Fruit fly (Drosophila melanogaster) whole organism, embryonic: ENCODE data around the gene Mis12.

Experiments used
- ATbp ChIP-seq: fragments of 200-800 bp; sonication (Bioruptor generic); optimal IDR thresholded peaks from 2 replicates; lab custom pipeline; 2017; ENCODE audit warnings: missing biosample characterization, mild to moderate bottlenecking, missing genetic modification characterization, missing genetic modification reagents
- B-H1 ChIP-seq: fragments of 200-800 bp; sonication (Bioruptor generic); IDR thresholded peaks from 3 replicates; pipeline ENCODE4 v1.3.6; 2022; ENCODE audit warnings: missing biosample characterization, missing genetic modification characterization
- BEAF-32 ChIP-seq: fragments of 200-800 bp; sonication (Bioruptor generic); optimal IDR thresholded peaks from 3 replicates; lab custom pipeline; 2017; ENCODE audit warnings: missing biosample characterization, missing genetic modification characterization, mild to moderate bottlenecking, moderate library complexity, missing genetic modification reagents
- Bgb ChIP-seq: fragments of 200-800 bp; sonication (Bioruptor generic); IDR thresholded peaks from 2 replicates; pipeline ENCODE4 v1.3.6; 2022; ENCODE audit warnings: missing biosample characterization, missing genetic modification characterization; ENCODE audit not compliant: partially characterized antibody
- CG10543 ChIP-seq: fragments of 200-800 bp; sonication (Bioruptor generic); optimal IDR thresholded peaks from 3 replicates; lab custom pipeline; 2017; ENCODE audit warnings: missing biosample characterization, mild to moderate bottlenecking, missing genetic modification characterization, moderate library complexity
- CG10565 ChIP-seq: fragments of 200-800 bp; sonication (Bioruptor generic); optimal IDR thresholded peaks from 3 replicates; lab custom pipeline; 2016; ENCODE audit warnings: missing biosample characterization, mild to moderate bottlenecking, missing genetic modification characterization
- CG10979 ChIP-seq: fragments of 200-800 bp; sonication (Bioruptor generic); optimal IDR thresholded peaks from 2 replicates; lab custom pipeline; 2018; ENCODE audit warnings: missing biosample characterization, mild to moderate bottlenecking, missing genetic modification characterization, moderate library complexity
- CG11398 ChIP-seq: fragments of 200-800 bp; sonication (Bioruptor generic); optimal IDR thresholded peaks from 2 replicates; lab custom pipeline; 2016; ENCODE audit warnings: missing biosample characterization, missing genetic modification characterization
- CG11723 ChIP-seq: fragments of 200-800 bp; sonication (Bioruptor generic); optimal IDR thresholded peaks from 2 replicates; lab custom pipeline; 2017; ENCODE audit warnings: missing biosample characterization, mild to moderate bottlenecking, missing genetic modification characterization
- CG12299 ChIP-seq: fragments of 200-800 bp; sonication (Bioruptor generic); optimal IDR thresholded peaks from 2 replicates; lab custom pipeline; 2018; ENCODE audit warnings: missing biosample characterization, mild to moderate bottlenecking, missing genetic modification characterization
- CG17361 ChIP-seq: fragments of 200-800 bp; sonication (Bioruptor generic); IDR thresholded peaks from 3 replicates; pipeline ENCODE4 v1.3.6; 2022; ENCODE audit warnings: missing biosample characterization, missing genetic modification characterization
- CG32767 ChIP-seq: fragments of 200-800 bp; sonication (Bioruptor generic); IDR thresholded peaks from 2 replicates; pipeline ENCODE4 v1.3.6; 2022; ENCODE audit warnings: missing biosample characterization, missing genetic modification characterization
- CG3281 ChIP-seq: fragments of 200-800 bp; sonication (Bioruptor generic); optimal IDR thresholded peaks from 3 replicates; lab custom pipeline; 2017; ENCODE audit warnings: missing biosample characterization, mild to moderate bottlenecking, missing genetic modification characterization
- CG4328 ChIP-seq: fragments of 200-800 bp; sonication (Bioruptor generic); optimal IDR thresholded peaks from 3 replicates; lab custom pipeline; 2017; ENCODE audit warnings: missing biosample characterization, missing genetic modification reagents, missing genetic modification characterization
- CG4854 ChIP-seq: fragments of 200-800 bp; sonication (Bioruptor generic); optimal IDR thresholded peaks from 2 replicates; lab custom pipeline; 2016; ENCODE audit warnings: missing biosample characterization, missing genetic modification characterization, inconsistent platforms
- CG6791 ChIP-seq: fragments of 200-800 bp; sonication (Bioruptor generic); IDR thresholded peaks from 3 replicates; pipeline ENCODE4 v1.3.6; 2022; ENCODE audit warnings: missing biosample characterization, missing genetic modification characterization; ENCODE audit not compliant: partially characterized antibody
- CG7372 ChIP-seq: fragments of 200-800 bp; sonication (Bioruptor generic); IDR thresholded peaks from 2 replicates; pipeline ENCODE4 v1.3.6; 2022; ENCODE audit warnings: missing biosample characterization, missing genetic modification characterization
- CG7963 ChIP-seq: fragments of 200-800 bp; sonication (Bioruptor generic); IDR thresholded peaks from 3 replicates; pipeline ENCODE4 v1.3.6; 2022; ENCODE audit warnings: missing biosample characterization, missing genetic modification characterization; ENCODE audit not compliant: partially characterized antibody
- CG8281 ChIP-seq: fragments of 200-800 bp; sonication (Bioruptor generic); optimal IDR thresholded peaks from 2 replicates; lab custom pipeline; 2018; ENCODE audit warnings: missing biosample characterization, mild to moderate bottlenecking, missing genetic modification characterization, moderate library complexity
- CG8359 ChIP-seq: fragments of 200-800 bp; sonication (Bioruptor generic); optimal IDR thresholded peaks from 2 replicates; lab custom pipeline; 2017; ENCODE audit warnings: missing biosample characterization, mild to moderate bottlenecking, missing genetic modification characterization, borderline replicate concordance
- CG9727 ChIP-seq: fragments of 200-800 bp; sonication (Bioruptor generic); optimal IDR thresholded peaks from 3 replicates; lab custom pipeline; 2017; ENCODE audit warnings: missing biosample characterization, mild to moderate bottlenecking, missing genetic modification characterization
- CG9797 ChIP-seq: fragments of 200-800 bp; sonication (Bioruptor generic); optimal IDR thresholded peaks from 3 replicates; lab custom pipeline; 2018; ENCODE audit warnings: missing biosample characterization, mild to moderate bottlenecking, missing genetic modification characterization
- CG9817 ChIP-seq: fragments of 200-800 bp; sonication (Bioruptor generic); optimal IDR thresholded peaks from 2 replicates; lab custom pipeline; 2018; ENCODE audit warnings: missing biosample characterization, mild to moderate bottlenecking, missing genetic modification characterization, moderate library complexity
- Dbx ChIP-seq: fragments of 200-800 bp; sonication (Bioruptor generic); IDR thresholded peaks from 3 replicates; pipeline ENCODE4 v1.3.6; 2022; ENCODE audit warnings: missing biosample characterization, missing genetic modification characterization
- Hey ChIP-seq: fragments of 200-800 bp; sonication (Bioruptor generic); optimal IDR thresholded peaks from 3 replicates; lab custom pipeline; 2018; ENCODE audit warnings: missing biosample characterization, mild to moderate bottlenecking, missing genetic modification characterization
- Hmr ChIP-seq: fragments of 200-800 bp; sonication (Bioruptor generic); optimal IDR thresholded peaks from 3 replicates; lab custom pipeline; 2017; ENCODE audit warnings: mild to moderate bottlenecking, missing biosample characterization, missing genetic modification reagents, missing genetic modification characterization
- Oaz ChIP-seq: fragments of 200-800 bp; sonication (Bioruptor generic); IDR thresholded peaks from 2 replicates; pipeline ENCODE4 v1.3.6; 2022; ENCODE audit warnings: missing biosample characterization, missing genetic modification characterization
- croc ChIP-seq: fragments of 200-800 bp; sonication (Bioruptor generic); conservative IDR thresholded peaks from 3 replicates; pipeline ENCODE4 v1.3.6; 2022; ENCODE audit warnings: missing biosample characterization, missing genetic modification characterization
- en ChIP-seq: fragments of 200-800 bp; sonication (Bioruptor generic); optimal IDR thresholded peaks from 2 replicates; lab custom pipeline; 2016; ENCODE audit warnings: missing biosample characterization, missing genetic modification characterization
- gcm ChIP-seq: fragments of 200-800 bp; sonication (Bioruptor generic); optimal IDR thresholded peaks from 2 replicates; lab custom pipeline; 2019; ENCODE audit warnings: missing biosample characterization, mild to moderate bottlenecking, missing genetic modification characterization, moderate library complexity
- gfzf ChIP-seq: fragments of 200-800 bp; sonication (Bioruptor generic); optimal IDR thresholded peaks from 2 replicates; lab custom pipeline; 2016; ENCODE audit warnings: missing biosample characterization, mild to moderate bottlenecking, missing genetic modification characterization, moderate library complexity
- gsb ChIP-seq: fragments of 200-800 bp; sonication (Bioruptor generic); IDR thresholded peaks from 2 replicates; pipeline ENCODE4 v1.3.6; 2022; ENCODE audit warnings: missing biosample characterization, missing genetic modification characterization
- lilli ChIP-seq: fragments of 200-800 bp; sonication (Bioruptor generic); optimal IDR thresholded peaks from 3 replicates; lab custom pipeline; 2016; ENCODE audit warnings: missing biosample characterization, missing genetic modification characterization
- maf-S ChIP-seq: fragments of 200-800 bp; sonication (Bioruptor generic); optimal IDR thresholded peaks from 2 replicates; lab custom pipeline; 2016; ENCODE audit warnings: missing biosample characterization, missing genetic modification characterization
- pb ChIP-seq: fragments of 200-800 bp; sonication (Bioruptor generic); optimal IDR thresholded peaks from 3 replicates; lab custom pipeline; 2016; ENCODE audit warnings: missing biosample characterization, missing genetic modification characterization
- peb ChIP-seq: fragments of 200-800 bp; sonication (Bioruptor generic); IDR thresholded peaks from 2 replicates; pipeline ENCODE4 v1.3.6; 2022; ENCODE audit warnings: missing biosample characterization, missing genetic modification characterization
- sisA ChIP-seq: fragments of 200-800 bp; sonication (Bioruptor generic); IDR thresholded peaks from 2 replicates; pipeline ENCODE4 v1.3.6; 2022; ENCODE audit warnings: missing biosample characterization, missing genetic modification characterization
- slbo ChIP-seq: fragments of 200-800 bp; sonication (Bioruptor generic); IDR thresholded peaks from 2 replicates; pipeline ENCODE4 v1.3.6; 2022; ENCODE audit warnings: missing biosample characterization, missing genetic modification characterization
- toy ChIP-seq: fragments of 200-800 bp; sonication (Bioruptor generic); IDR thresholded peaks from 2 replicates; pipeline ENCODE4 v1.3.6; 2022; ENCODE audit warnings: missing biosample characterization, missing genetic modification characterization
- unc-4 ChIP-seq: fragments of 200-800 bp; sonication (Bioruptor generic); IDR thresholded peaks from 2 replicates; pipeline ENCODE4 v1.3.6; 2022; ENCODE audit warnings: missing biosample characterization, missing genetic modification characterization; ENCODE audit not compliant: partially characterized antibody
- unpg ChIP-seq: fragments of 200-800 bp; sonication (Bioruptor generic); optimal IDR thresholded peaks from 3 replicates; lab custom pipeline; 2018; ENCODE audit warnings: missing biosample characterization, mild to moderate bottlenecking, missing genetic modification characterization, moderate library complexity

The Mis12 gene

dm6 chr3L:6968961-6969814 is at the start of gene Mis12, which contains the start of gene CG9953 (continued):
- no peak for TF ChIP-seq Bgb (GFP tag; lab: Robert Waterston, UW)
- 0 out of 2 replicates have a peak, but pooled peaks have one; percentile 49 for TF ChIP-seq CG32767 (GFP tag; lab: Robert Waterston, UW)
- TF ChIP-seq CG11398 (GFP tag; lab: Kevin White, UChicago): no peak
- no peak for TF ChIP-seq ATbp (GFP tag; lab: Kevin White, UChicago)
- no peak for TF ChIP-seq Dbx
- peak; percentile 15 for TF ChIP-seq CG9797 (GFP tag; lab: Kevin White, UChicago)
- TF ChIP-seq gfzf (GFP tag; lab: Kevin White, UChicago): peak; percentile 67
- TF ChIP-seq CG17361 (GFP tag; lab: Robert Waterston, UW): peak; percentile 75
- TF ChIP-seq Hmr (GFP tag; lab: Kevin White, UChicago): no peak
- no peak for TF ChIP-seq CG4854 (GFP tag; lab: Kevin White, UChicago)
- no peak for TF ChIP-seq CG12299
- TF ChIP-seq unpg: peak; percentile 24
- TF ChIP-seq CG9727: peak; percentile 68
- no peak for TF ChIP-seq Oaz
- TF ChIP-seq croc (GFP tag; lab: Robert Waterston, UW): no peak
- no peak for TF ChIP-seq CG10565 (GFP tag; lab: Kevin White, UChicago)
- no peak for TF ChIP-seq maf-S (GFP tag; lab: Kevin White, UChicago)
- TF ChIP-seq CG10979: peak; percentile 15
- no peak for TF ChIP-seq unc-4 (GFP tag; lab: Robert Waterston, UW)
- TF ChIP-seq BEAF-32: peak; percentile 19
- TF ChIP-seq CG7963 (GFP tag; lab: Robert Waterston, UW): no peak
- no peak for TF ChIP-seq CG4328 (GFP tag; lab: Kevin White, UChicago)
- TF ChIP-seq CG8359 (GFP tag; lab: Kevin White, UChicago): no peak
- no peak for TF ChIP-seq CG11723
- TF ChIP-seq gcm (GFP tag; lab: Kevin White, UChicago): no peak
- TF ChIP-seq CG8281 (tag; lab: Kevin White, UChicago): no peak
- TF ChIP-seq CG7372: no peak
- TF ChIP-seq slbo (GFP tag; lab: Robert Waterston, UW): peak; percentile 48
- peak; percentile 5 for TF ChIP-seq CG9817 (tag; lab: Kevin White, UChicago)
- no peak for TF ChIP-seq toy (GFP tag; lab: Robert Waterston, UW)
- TF ChIP-seq en (GFP tag; lab: Kevin White, UChicago): no peak
- TF ChIP-seq CG10543: no peak
- TF ChIP-seq B-H1: no peak; the same call in 2 of the 3 replicates
- TF ChIP-seq gsb (GFP tag; lab: Robert Waterston, UW): no peak
- TF ChIP-seq pb: no peak
- TF ChIP-seq sisA (GFP tag; lab: Robert Waterston, UW): no peak
- no peak for TF ChIP-seq Hey (tag; lab: Kevin White, UChicago)
- TF ChIP-seq CG3281 (GFP tag; lab: Kevin White, UChicago): no peak
- TF ChIP-seq CG6791 (GFP tag; lab: Robert Waterston, UW): no peak
- peak; percentile 47 for TF ChIP-seq lilli (GFP tag; lab: Kevin White, UChicago)
- TF ChIP-seq peb: no peak
